Fruit fly (Drosophila melanogaster): ENCODE data around the gene hh.

Gene hh

dm6 chr3R:23176445-23177087, 34.9 kb upstream of the hh start (continued):
- TF ChIP-seq CG16863 (GFP tag; optimal IDR thresholded peaks at IDR 0.05) (peak; percentile 1), CG12299 (tag; optimal IDR thresholded peaks at IDR 0.05) (peak; percentile 18), CG13287 (GFP tag; IDR thresholded peaks at IDR 0.05; ENCODE audit: partially characterized antibody) (no peak), stc (GFP tag; IDR thresholded peaks at IDR 0.05) (0 out of 2 replicates have a peak, but pooled peaks have one; percentile 21), tup (GFP tag; optimal IDR thresholded peaks at IDR 0.05) (peak; percentile 24), CG8290 (GFP tag; optimal IDR thresholded peaks at IDR 0.05) (no peak), CG8290 (tag; optimal IDR thresholded peaks at IDR 0.05) (peak in 1 of 2 experiments; percentile 67), zf30C (GFP tag; optimal IDR thresholded peaks at IDR 0.05) (no peak), Mad (GFP tag; optimal IDR thresholded peaks at IDR 0.05) (no peak), pum (GFP tag; optimal IDR thresholded peaks at IDR 0.05) (no peak), Dp (GFP tag; optimal IDR thresholded peaks at IDR 0.05) (no peak), fd64A (GFP tag; optimal IDR thresholded peaks at IDR 0.05) (peak; percentile 53), chm (GFP tag; IDR thresholded peaks at IDR 0.05) (no peak), Atf-2 (GFP tag; optimal IDR thresholded peaks at IDR 0.05) (no peak), NC2β (GFP tag; optimal IDR thresholded peaks at IDR 0.05) (no peak), CG15514 (GFP tag; optimal IDR thresholded peaks at IDR 0.05) (peak; percentile 47), hkb (optimal IDR thresholded peaks at IDR 0.05) (no peak), hkb (GFP tag; IDR thresholded peaks at IDR 0.05) (peak; percentile 49; the same call in 1 of the 2 replicates), CG15269 (tag; optimal IDR thresholded peaks at IDR 0.05) (peak; percentile 13), CG8478 (optimal IDR thresholded peaks at IDR 0.05) (no peak), sug (tag; optimal IDR thresholded peaks at IDR 0.05) (peak; percentile 37), CG1603 (tag; optimal IDR thresholded peaks at IDR 0.05) (peak; percentile 14)

dm6 chr3R:23175376-23175775, 33.7 kb upstream of the hh start:
- peak; percentile 89 for TF ChIP-seq CG34422 (GFP tag; IDR thresholded peaks at IDR 0.05)
- TF ChIP-seq wor (GFP tag; IDR thresholded peaks at IDR 0.05), result peak; percentile 90
- peak; percentile 75 for TF ChIP-seq CG6654 (GFP tag; optimal IDR thresholded peaks at IDR 0.05)
- peak; percentile 78 for TF ChIP-seq maf-S (GFP tag; optimal IDR thresholded peaks at IDR 0.05)
- no peak for TF ChIP-seq CG2129 (GFP tag; IDR thresholded peaks at IDR 0.05; ENCODE audit: partially characterized antibody)
- peak; percentile 91 for TF ChIP-seq Camta (GFP tag; optimal IDR thresholded peaks at IDR 0.05)
- TF ChIP-seq Blimp-1 (GFP tag; optimal IDR thresholded peaks at IDR 0.05), result peak; percentile 93
- TF ChIP-seq pan (optimal IDR thresholded peaks at IDR 0.05), result no peak
- peak in 1 of 2 experiments; percentile 93 for TF ChIP-seq pan (GFP tag; optimal IDR thresholded peaks at IDR 0.05 in 1 of 2, IDR thresholded peaks at IDR 0.05 in 1 of 2)
- peak; percentile 92 for TF ChIP-seq CG8388 (GFP tag; optimal IDR thresholded peaks at IDR 0.05)
- TF ChIP-seq ATbp (GFP tag; optimal IDR thresholded peaks at IDR 0.05), result peak; percentile 90
- TF ChIP-seq CG18599 (GFP tag; optimal IDR thresholded peaks at IDR 0.05), result peak; percentile 80
- peak; percentile 77 for TF ChIP-seq CG5180 (GFP tag; optimal IDR thresholded peaks at IDR 0.05)
- peak; percentile 92 for TF ChIP-seq Six4 (GFP tag; optimal IDR thresholded peaks at IDR 0.05)
- TF ChIP-seq Atf3 (GFP tag; optimal IDR thresholded peaks at IDR 0.05), result peak; percentile 85
- TF ChIP-seq CG15011 (GFP tag; optimal IDR thresholded peaks at IDR 0.05), result peak; percentile 82
- TF ChIP-seq dmrt99B (tag; optimal IDR thresholded peaks at IDR 0.05), result peak; percentile 96
- peak; percentile 63 for TF ChIP-seq CG6765 (GFP tag; optimal IDR thresholded peaks at IDR 0.05)
- TF ChIP-seq CG13624 (GFP tag; optimal IDR thresholded peaks at IDR 0.05), result peak; percentile 82
- peak; percentile 78 for TF ChIP-seq Dek (tag; optimal IDR thresholded peaks at IDR 0.05)
- TF ChIP-seq B-H2 (GFP tag; optimal IDR thresholded peaks at IDR 0.05), result no peak
- peak; percentile 65 for TF ChIP-seq trh (GFP tag; optimal IDR thresholded peaks at IDR 0.05)
- TF ChIP-seq B-H1 (GFP tag; IDR thresholded peaks at IDR 0.05), result peak; percentile 88
- peak; percentile 49; the same call in 1 of the 2 replicates for TF ChIP-seq Doc2 (GFP tag; IDR thresholded peaks at IDR 0.05)
- peak; percentile 66; the same call in 2 of the 3 replicates for TF ChIP-seq Dbx (GFP tag; IDR thresholded peaks at IDR 0.05)
- TF ChIP-seq zf30C (GFP tag; optimal IDR thresholded peaks at IDR 0.05), result peak; percentile 79
- peak; percentile 67 for TF ChIP-seq CG3163 (GFP tag; optimal IDR thresholded peaks at IDR 0.05)
- no peak for TF ChIP-seq CG9797 (GFP tag; optimal IDR thresholded peaks at IDR 0.05)
- peak; percentile 93 for TF ChIP-seq Spps (tag; optimal IDR thresholded peaks at IDR 0.05)
- no peak for TF ChIP-seq yki (optimal IDR thresholded peaks at IDR 0.05)

All from whole organism, embryonic.